Fruit fly (Drosophila melanogaster): ENCODE data around the gene CG3556.

The CG3556 gene

dm6 chrX:4560182-4560845, 30.3 kb downstream of the CG3556 start (continued):
- TF ChIP-seq Hr39 (GFP tag; optimal IDR thresholded peaks at IDR 0.05): peak; percentile 55
- no peak for TF ChIP-seq CG7368 (GFP tag; optimal IDR thresholded peaks at IDR 0.05)
- no peak for TF ChIP-seq fkh (GFP tag; optimal IDR thresholded peaks at IDR 0.05)
- no peak for TF ChIP-seq CG11294 (GFP tag; IDR thresholded peaks at IDR 0.05)
- peak; percentile 26 for TF ChIP-seq CG6792 (GFP tag; optimal IDR thresholded peaks at IDR 0.05)
- TF ChIP-seq CG9139 (GFP tag; optimal IDR thresholded peaks at IDR 0.05): no peak
- no peak for TF ChIP-seq Sox15 (GFP tag; optimal IDR thresholded peaks at IDR 0.05)
- TF ChIP-seq Met (GFP tag; optimal IDR thresholded peaks at IDR 0.05): peak; percentile 32
- TF ChIP-seq CG6854 (GFP tag; optimal IDR thresholded peaks at IDR 0.05): no peak
- TF ChIP-seq Sox102F (GFP tag; optimal IDR thresholded peaks at IDR 0.05): peak; percentile 19
- TF ChIP-seq CG11762 (GFP tag; optimal IDR thresholded peaks at IDR 0.05; ENCODE audit: insufficient read depth): no peak
- TF ChIP-seq lz (GFP tag; optimal IDR thresholded peaks at IDR 0.05): peak; percentile 41
- no peak for TF ChIP-seq Hr38 (GFP tag; optimal IDR thresholded peaks at IDR 0.05)
- TF ChIP-seq Blimp-1 (GFP tag; optimal IDR thresholded peaks at IDR 0.05): no peak
- peak; percentile 42 for TF ChIP-seq cyc (GFP tag; optimal IDR thresholded peaks at IDR 0.05)
- TF ChIP-seq CG34406 (GFP tag; optimal IDR thresholded peaks at IDR 0.05): no peak
- TF ChIP-seq CG3032 (tag; optimal IDR thresholded peaks at IDR 0.05): no peak

dm6 chrX:4563980-4564379, 33.9 kb downstream of the CG3556 start:
- TF ChIP-seq Sox102F (GFP tag; optimal IDR thresholded peaks at IDR 0.05): no peak
- TF ChIP-seq fd85E (GFP tag; optimal IDR thresholded peaks at IDR 0.05): no peak
- TF ChIP-seq Eip93F (GFP tag; optimal IDR thresholded peaks at IDR 0.05): no peak
- TF ChIP-seq Sox14 (GFP tag; optimal IDR thresholded peaks at IDR 0.05): no peak
- no peak for TF ChIP-seq eg (GFP tag; IDR thresholded peaks at IDR 0.05)
- TF ChIP-seq CG10669 (GFP tag; optimal IDR thresholded peaks at IDR 0.05): no peak
- no peak for TF ChIP-seq cyc (GFP tag; optimal IDR thresholded peaks at IDR 0.05)
- peak; percentile 46 for TF ChIP-seq CG9139 (GFP tag; optimal IDR thresholded peaks at IDR 0.05)
- no peak for TF ChIP-seq CG15336 (GFP tag; IDR thresholded peaks at IDR 0.05)
- TF ChIP-seq OdsH (GFP tag; optimal IDR thresholded peaks at IDR 0.05): no peak
- TF ChIP-seq CG8319 (GFP tag; optimal IDR thresholded peaks at IDR 0.05): no peak
- TF ChIP-seq ss (GFP tag; optimal IDR thresholded peaks at IDR 0.05): peak; percentile 23 to 35

DNA sequence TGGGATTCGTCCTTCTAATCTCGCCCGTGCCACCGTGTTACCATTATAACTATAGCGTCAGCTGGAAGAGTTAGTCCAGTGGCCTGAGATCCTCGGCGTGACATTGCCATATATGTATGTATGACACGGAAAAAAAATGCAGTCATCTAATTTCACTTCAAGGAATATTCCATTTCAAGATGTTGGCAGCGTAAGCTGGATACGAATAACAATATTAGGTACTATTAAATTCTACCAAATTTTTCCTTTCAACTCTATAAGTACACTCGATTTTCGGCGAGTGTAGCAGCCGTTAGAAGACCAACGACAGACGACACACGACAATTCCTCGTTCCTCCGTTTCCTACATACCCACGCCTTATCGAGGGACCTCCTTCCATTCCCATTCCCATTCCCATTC, 34.9 kb downstream of the CG3556 start:
- TF ChIP-seq Eip78C (GFP tag) (peak; percentile 43), fd59A (GFP tag; optimal IDR thresholded peaks at IDR 0.05) (no peak), svp (GFP tag) (peak; percentile 12)

DNA sequence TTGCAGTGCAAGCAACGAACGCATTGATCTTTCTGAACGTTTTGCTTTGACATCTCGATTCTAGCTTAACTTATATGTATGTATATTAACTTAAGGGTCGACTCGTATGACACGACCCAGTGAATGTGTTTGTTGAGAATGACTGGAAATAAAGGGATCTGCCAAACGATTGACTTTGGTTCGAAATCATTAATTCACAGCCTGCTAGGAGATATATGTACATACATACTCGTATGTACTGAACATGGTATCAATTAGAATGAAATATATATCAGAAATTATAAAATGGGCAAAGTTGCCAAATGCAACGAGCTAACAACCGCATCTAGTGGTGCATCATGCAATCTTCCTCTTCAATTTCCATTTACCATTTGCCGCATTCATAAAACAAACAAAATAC, 41.8 kb downstream of the CG3556 start, which contains the start of gene CG12684:
Gene CG12684 (minus strand): TSS at position 101 of the 400 bp plus-strand sequence.
- TF ChIP-seq CG10669 (GFP tag; optimal IDR thresholded peaks at IDR 0.05) (no peak), CG4318 (GFP tag; optimal IDR thresholded peaks at IDR 0.05) (no peak), Eip75B (GFP tag; optimal IDR thresholded peaks at IDR 0.05) (no peak), CG11762 (GFP tag; optimal IDR thresholded peaks at IDR 0.05; ENCODE audit: insufficient read depth) (no peak), dac (GFP tag; optimal IDR thresholded peaks at IDR 0.05) (no peak), acj6 (GFP tag; optimal IDR thresholded peaks at IDR 0.05) (no peak), Met (GFP tag; optimal IDR thresholded peaks at IDR 0.05) (no peak), Sox15 (GFP tag; optimal IDR thresholded peaks at IDR 0.05) (no peak), Hr4 (GFP tag; optimal IDR thresholded peaks at IDR 0.05) (no peak)

DNA sequence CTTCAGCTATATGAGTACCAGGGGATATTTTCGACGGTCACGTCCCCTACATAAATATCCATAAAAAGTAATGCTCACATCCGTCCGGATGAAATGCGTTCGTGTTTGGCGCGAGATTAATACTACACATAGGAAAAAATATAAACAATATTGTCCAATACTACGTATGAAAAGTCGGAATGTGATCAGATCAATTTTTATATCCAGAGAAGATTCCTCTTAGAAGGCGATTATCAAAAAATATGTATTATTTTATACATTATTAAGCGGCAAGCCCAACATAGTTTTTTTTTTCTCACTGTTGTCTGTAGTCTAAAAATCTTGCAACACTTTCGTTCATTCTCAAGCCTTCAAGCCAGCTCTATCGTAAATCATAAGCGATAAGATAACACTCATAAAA, 43.9 kb downstream of the CG3556 start:
- TF ChIP-seq Eip78C (GFP tag) (peak; percentile 32), CG3919 (GFP tag; optimal IDR thresholded peaks at IDR 0.05) (peak; percentile 7), Hr4 (GFP tag; optimal IDR thresholded peaks at IDR 0.05) (no peak), CG11294 (GFP tag; IDR thresholded peaks at IDR 0.05) (no peak), CG6163 (GFP tag; IDR thresholded peaks at IDR 0.05) (0 out of 3 replicates have a peak, but pooled peaks have one; percentile 42), svp (GFP tag) (peak; percentile 53)

Data from whole organism, prepupa.